Worm (Caenorhabditis elegans) whole organism, L1 larva: Measurements from ENCODE around the gene ubc-13.

Source experiments
- fos-1 ChIP-seq: fragments of 150-350 bp; optimal IDR thresholded peaks from 2 replicates; lab custom pipeline; 2014; ENCODE audit warnings: missing biosample characterization, missing genetic modification characterization
- lsy-2 ChIP-seq, 2 experiments: fragments of 150-350 bp; optimal IDR thresholded peaks; 2 replicates each; lab custom pipeline; 2014; ENCODE audit warnings: missing biosample characterization in 2 of 2, missing genetic modification characterization in 2 of 2
- mab-9 ChIP-seq: fragments of 200-800 bp; sonication (Bioruptor generic); IDR thresholded peaks from 2 replicates; pipeline ENCODE4 v1.3.6; 2022; ENCODE audit warnings: missing genetic modification reagents, missing genetic modification characterization, missing compliant biosample characterization
- nhr-11 ChIP-seq: fragments of 150-350 bp; optimal IDR thresholded peaks from 2 replicates; lab custom pipeline; 2014; ENCODE audit warnings: missing biosample characterization, missing genetic modification characterization
- nhr-12 ChIP-seq: sonication (generic microtip); optimal IDR thresholded peaks from 2 replicates; lab custom pipeline; 2017; ENCODE audit warnings: missing biosample characterization, missing genetic modification characterization
- sox-4 ChIP-seq: sonication (generic microtip); optimal IDR thresholded peaks from 2 replicates; lab custom pipeline; 2016; ENCODE audit warnings: missing genetic modification characterization, missing compliant biosample characterization
- sptf-1 ChIP-seq: fragments of 150-350 bp; optimal IDR thresholded peaks from 2 replicates; lab custom pipeline; 2014; ENCODE audit warnings: missing biosample characterization, missing genetic modification characterization
- unc-86 ChIP-seq: sonication (generic microtip); optimal IDR thresholded peaks from 2 replicates; lab custom pipeline; 2016; ENCODE audit warnings: missing genetic modification characterization, missing compliant biosample characterization
- vab-15 ChIP-seq: sonication (generic microtip); optimal IDR thresholded peaks from 2 replicates; lab custom pipeline; 2017; ENCODE audit warnings: missing genotype, mild to moderate bottlenecking, missing genetic modification characterization, missing compliant biosample characterization
- xbp-1 ChIP-seq: sonication (generic microtip); optimal IDR thresholded peaks from 2 replicates; lab custom pipeline; 2016; ENCODE audit warnings: missing genetic modification characterization, missing compliant biosample characterization
- zag-1 ChIP-seq: fragments of 150-350 bp; optimal IDR thresholded peaks from 2 replicates; lab custom pipeline; 2014; ENCODE audit warnings: missing biosample characterization, missing genetic modification characterization
- ztf-11 ChIP-seq, 2 experiments: sonication (generic microtip); optimal IDR thresholded peaks; 2 replicates each; lab custom pipeline; 2016 to 2017; ENCODE audit warnings: missing genetic modification characterization in 2 of 2, missing biosample characterization in 1 of 2, missing compliant biosample characterization in 1 of 2

- TF ChIP-seq vab-15: no peak
- TF ChIP-seq mab-9 (GFP tag; lab: Robert Waterston, UW): no peak
- TF ChIP-seq zag-1 (tag; lab: Kevin White, UChicago): no peak
- peak; percentile 10 for TF ChIP-seq unc-86 (tag; lab: Kevin White, UChicago)
- no peak for TF ChIP-seq nhr-11
- TF ChIP-seq sptf-1 (tag; lab: Kevin White, UChicago): no peak
- no peak for TF ChIP-seq ztf-11 (tag; optimal IDR thresholded peaks at IDR 0.05; lab: Kevin White, UChicago)
- TF ChIP-seq fos-1 (tag; lab: Kevin White, UChicago): no peak
- TF ChIP-seq nhr-12: no peak
- no peak for TF ChIP-seq xbp-1 (tag; lab: Kevin White, UChicago)
- no peak for TF ChIP-seq lsy-2 (tag; optimal IDR thresholded peaks at IDR 0.05; lab: Kevin White, UChicago)
- no peak for TF ChIP-seq sox-4 (tag; lab: Kevin White, UChicago)
These were observed 38.2 kb downstream of the ubc-13 start for ce11 chrIV:2887245-2887644.
